Fruit fly (Drosophila melanogaster) whole organism, embryonic: ENCODE data around the gene rgn.

Source experiments
- Adf1 ChIP-seq: fragments of 200-800 bp; sonication (Bioruptor generic); IDR thresholded peaks from 2 replicates; pipeline ENCODE4 v1.3.6; 2022; ENCODE audit warnings: missing biosample characterization, missing genetic modification characterization
- C15 ChIP-seq: fragments of 200-800 bp; sonication (Bioruptor generic); IDR thresholded peaks from 3 replicates; pipeline ENCODE4 v1.3.6; 2022; ENCODE audit warnings: missing biosample characterization, missing genetic modification characterization
- CG10366 ChIP-seq: fragments of 200-800 bp; sonication (Bioruptor generic); IDR thresholded peaks from 2 replicates; pipeline ENCODE4 v1.3.6; 2022; ENCODE audit warnings: missing biosample characterization, missing genetic modification characterization
- CG10979 ChIP-seq: fragments of 200-800 bp; sonication (Bioruptor generic); optimal IDR thresholded peaks from 2 replicates; lab custom pipeline; 2018; ENCODE audit warnings: missing biosample characterization, mild to moderate bottlenecking, missing genetic modification characterization, moderate library complexity
- CG12942 ChIP-seq: fragments of 200-800 bp; sonication (Bioruptor generic); optimal IDR thresholded peaks from 3 replicates; lab custom pipeline; 2016; ENCODE audit warnings: missing biosample characterization, missing genetic modification characterization
- CG17385 ChIP-seq: fragments of 200-800 bp; sonication (Bioruptor generic); optimal IDR thresholded peaks from 3 replicates; lab custom pipeline; 2018; ENCODE audit warnings: missing biosample characterization, mild to moderate bottlenecking, missing genetic modification characterization
- CG17612 ChIP-seq: fragments of 200-800 bp; sonication (Bioruptor generic); IDR thresholded peaks from 2 replicates; pipeline ENCODE4 v1.3.6; 2022; ENCODE audit warnings: missing biosample characterization, missing genetic modification characterization
- CG18476 ChIP-seq: fragments of 200-800 bp; sonication (Bioruptor generic); optimal IDR thresholded peaks from 2 replicates; lab custom pipeline; 2016; ENCODE audit warnings: missing biosample characterization, mild to moderate bottlenecking, missing genetic modification characterization
- CG2202 ChIP-seq: fragments of 200-800 bp; sonication (Bioruptor generic); optimal IDR thresholded peaks from 2 replicates; lab custom pipeline; 2018; ENCODE audit warnings: missing biosample characterization, mild to moderate bottlenecking, missing genetic modification characterization
- CG2678 ChIP-seq: fragments of 200-800 bp; sonication (Bioruptor generic); optimal IDR thresholded peaks from 3 replicates; lab custom pipeline; 2019; ENCODE audit warnings: missing biosample characterization, mild to moderate bottlenecking, missing genetic modification characterization, moderate library complexity
- CG2875 ChIP-seq: fragments of 200-800 bp; sonication (Bioruptor generic); optimal IDR thresholded peaks from 2 replicates; lab custom pipeline; 2017; ENCODE audit warnings: missing biosample characterization, mild to moderate bottlenecking, missing genetic modification characterization, missing genetic modification reagents
- CG31441 ChIP-seq: fragments of 200-800 bp; sonication (Bioruptor generic); IDR thresholded peaks from 2 replicates; pipeline ENCODE4 v1.3.6; 2022; ENCODE audit warnings: missing biosample characterization, missing genetic modification characterization
- CG32532 ChIP-seq: fragments of 200-800 bp; sonication (Bioruptor generic); IDR thresholded peaks from 2 replicates; pipeline ENCODE4 v1.3.6; 2022; ENCODE audit warnings: missing biosample characterization, missing genetic modification characterization
- CG3847 ChIP-seq: fragments of 200-800 bp; sonication (Bioruptor generic); IDR thresholded peaks from 2 replicates; pipeline ENCODE4 v1.3.6; 2022; ENCODE audit warnings: missing biosample characterization, missing genetic modification characterization
- CG4282 ChIP-seq: fragments of 200-800 bp; sonication (Bioruptor generic); optimal IDR thresholded peaks from 2 replicates; lab custom pipeline; 2016; ENCODE audit warnings: missing biosample characterization, missing genetic modification characterization
- CG43689 ChIP-seq: fragments of 200-800 bp; sonication (Bioruptor generic); IDR thresholded peaks from 2 replicates; pipeline ENCODE4 v1.3.6; 2022; ENCODE audit warnings: missing biosample characterization, missing genetic modification characterization
- CG4617 ChIP-seq: fragments of 200-800 bp; sonication (Bioruptor generic); optimal IDR thresholded peaks from 3 replicates; lab custom pipeline; 2016; ENCODE audit warnings: missing biosample characterization, missing genetic modification characterization, borderline replicate concordance
- CG6175 ChIP-seq: fragments of 200-800 bp; sonication (Bioruptor generic); IDR thresholded peaks from 3 replicates; pipeline ENCODE4 v1.3.6; 2022; ENCODE audit warnings: missing biosample characterization, missing genetic modification characterization
- CG6765 ChIP-seq: fragments of 200-800 bp; sonication (Bioruptor generic); optimal IDR thresholded peaks from 3 replicates; lab custom pipeline; 2017; ENCODE audit warnings: missing biosample characterization, mild to moderate bottlenecking, missing genetic modification characterization
- CG7839 ChIP-seq: fragments of 200-800 bp; sonication (Bioruptor generic); optimal IDR thresholded peaks from 3 replicates; lab custom pipeline; 2018; ENCODE audit warnings: missing biosample characterization, mild to moderate bottlenecking, missing genetic modification characterization, moderate library complexity
- CG8944 ChIP-seq: fragments of 200-800 bp; sonication (Bioruptor generic); optimal IDR thresholded peaks from 3 replicates; lab custom pipeline; 2016; ENCODE audit warnings: missing biosample characterization, missing genetic modification characterization
- CG9797 ChIP-seq: fragments of 200-800 bp; sonication (Bioruptor generic); optimal IDR thresholded peaks from 3 replicates; lab custom pipeline; 2018; ENCODE audit warnings: missing biosample characterization, mild to moderate bottlenecking, missing genetic modification characterization
- CoRest ChIP-seq: fragments of 200-800 bp; sonication (Bioruptor generic); optimal IDR thresholded peaks from 3 replicates; lab custom pipeline; 2018; ENCODE audit warnings: missing biosample characterization, mild to moderate bottlenecking, missing genetic modification characterization, moderate library complexity
- Dbx ChIP-seq: fragments of 200-800 bp; sonication (Bioruptor generic); IDR thresholded peaks from 3 replicates; pipeline ENCODE4 v1.3.6; 2022; ENCODE audit warnings: missing biosample characterization, missing genetic modification characterization
- Dp ChIP-seq: fragments of 200-800 bp; sonication (Bioruptor generic); optimal IDR thresholded peaks from 2 replicates; lab custom pipeline; 2018; ENCODE audit warnings: missing biosample characterization, mild to moderate bottlenecking, missing genetic modification characterization, moderate library complexity
- GATAe ChIP-seq: fragments of 200-800 bp; sonication (Bioruptor generic); conservative IDR thresholded peaks from 2 replicates; pipeline ENCODE4 v1.3.6; 2022; ENCODE audit warnings: missing biosample characterization, missing genetic modification characterization
- HLH4C ChIP-seq: fragments of 200-800 bp; sonication (Bioruptor generic); IDR thresholded peaks from 3 replicates; pipeline ENCODE4 v1.3.6; 2022; ENCODE audit warnings: missing biosample characterization, missing genetic modification characterization; ENCODE audit not compliant: partially characterized antibody
- Hand ChIP-seq: fragments of 200-800 bp; sonication (Bioruptor generic); optimal IDR thresholded peaks from 2 replicates; lab custom pipeline; 2017; ENCODE audit warnings: mild to moderate bottlenecking, missing biosample characterization, missing genetic modification reagents, missing genetic modification characterization
- Med ChIP-seq: fragments of 200-800 bp; sonication (Bioruptor generic); peaks from one replicate; lab custom pipeline; 2016; ENCODE audit warnings: missing biosample characterization, missing genetic modification characterization, mild to moderate bottlenecking, inconsistent platforms, moderate library complexity
- NK7.1 ChIP-seq: fragments of 200-800 bp; sonication (Bioruptor generic); optimal IDR thresholded peaks from 3 replicates; lab custom pipeline; 2016; ENCODE audit warnings: missing biosample characterization, missing genetic modification characterization
- NfI ChIP-seq: fragments of 200-800 bp; sonication (Bioruptor generic); optimal IDR thresholded peaks from 3 replicates; lab custom pipeline; 2018; ENCODE audit warnings: missing biosample characterization, mild to moderate bottlenecking, missing genetic modification characterization, moderate library complexity
- Oli ChIP-seq: fragments of 200-800 bp; sonication (Bioruptor generic); optimal IDR thresholded peaks from 2 replicates; lab custom pipeline; 2018; ENCODE audit warnings: missing biosample characterization, mild to moderate bottlenecking, missing genetic modification characterization, moderate library complexity
- Opbp ChIP-seq: fragments of 200-800 bp; sonication (Bioruptor generic); IDR thresholded peaks from 3 replicates; pipeline ENCODE4 v1.3.6; 2022; ENCODE audit warnings: missing biosample characterization, missing genetic modification characterization; ENCODE audit not compliant: partially characterized antibody
- Ptx1 ChIP-seq: fragments of 200-800 bp; sonication (Bioruptor generic); IDR thresholded peaks from 2 replicates; pipeline ENCODE4 v1.3.6; 2022; ENCODE audit warnings: missing biosample characterization, missing genetic modification characterization
- Six4 ChIP-seq: fragments of 200-800 bp; sonication (Bioruptor generic); optimal IDR thresholded peaks from 2 replicates; lab custom pipeline; 2016; ENCODE audit warnings: missing biosample characterization, missing genetic modification characterization
- al ChIP-seq: fragments of 200-800 bp; sonication (Bioruptor generic); IDR thresholded peaks from 2 replicates; pipeline ENCODE4 v1.3.6; 2022; ENCODE audit warnings: missing biosample characterization, missing genetic modification characterization
- bab2 ChIP-seq: fragments of 200-800 bp; sonication (Bioruptor generic); optimal IDR thresholded peaks from 2 replicates; lab custom pipeline; 2016; ENCODE audit warnings: missing biosample characterization, missing genetic modification characterization
- cas ChIP-seq: fragments of 200-800 bp; sonication (Bioruptor generic); IDR thresholded peaks from 2 replicates; pipeline ENCODE4 v1.3.6; 2022; ENCODE audit warnings: missing biosample characterization, missing genetic modification characterization
- en ChIP-seq: fragments of 200-800 bp; sonication (Bioruptor generic); optimal IDR thresholded peaks from 2 replicates; lab custom pipeline; 2016; ENCODE audit warnings: missing biosample characterization, missing genetic modification characterization
- ftz-f1 ChIP-seq: fragments of 200-800 bp; sonication (Bioruptor generic); optimal IDR thresholded peaks from 2 replicates; lab custom pipeline; 2016; ENCODE audit warnings: missing biosample characterization, missing genetic modification characterization
- gem ChIP-seq: fragments of 200-800 bp; sonication (Bioruptor generic); optimal IDR thresholded peaks from 2 replicates; lab custom pipeline; 2019; ENCODE audit warnings: missing biosample characterization, mild to moderate bottlenecking, missing genetic modification characterization, moderate library complexity
- gfzf ChIP-seq: fragments of 200-800 bp; sonication (Bioruptor generic); optimal IDR thresholded peaks from 2 replicates; lab custom pipeline; 2016; ENCODE audit warnings: missing biosample characterization, mild to moderate bottlenecking, missing genetic modification characterization, moderate library complexity
- h ChIP-seq: fragments of >200 bp; optimal IDR thresholded peaks from 2 replicates; lab custom pipeline; 2017
- hbn ChIP-seq: fragments of 200-800 bp; sonication (Bioruptor generic); IDR thresholded peaks from 2 replicates; pipeline ENCODE4 v1.3.6; 2022; ENCODE audit warnings: missing biosample characterization, missing genetic modification characterization; ENCODE audit not compliant: partially characterized antibody
- her ChIP-seq: fragments of 200-800 bp; sonication (Bioruptor generic); optimal IDR thresholded peaks from 2 replicates; lab custom pipeline; 2016; ENCODE audit warnings: missing biosample characterization, missing genetic modification characterization
- ind ChIP-seq: fragments of 200-800 bp; sonication (Bioruptor generic); optimal IDR thresholded peaks from 3 replicates; lab custom pipeline; 2016; ENCODE audit warnings: missing biosample characterization, missing genetic modification characterization
- mam ChIP-seq: fragments of 200-800 bp; sonication (Bioruptor generic); optimal IDR thresholded peaks from 3 replicates; lab custom pipeline; 2016; ENCODE audit warnings: missing biosample characterization, missing genetic modification characterization
- nmo ChIP-seq: fragments of 200-800 bp; sonication (Bioruptor generic); optimal IDR thresholded peaks from 2 replicates; lab custom pipeline; 2018; ENCODE audit warnings: missing biosample characterization, mild to moderate bottlenecking, missing genetic modification characterization, moderate library complexity
- otp ChIP-seq: fragments of 200-800 bp; sonication (Bioruptor generic); IDR thresholded peaks from 3 replicates; pipeline ENCODE4, ENCODE4 v1.3.6; 2022; ENCODE audit warnings: missing biosample characterization, missing genetic modification characterization
- sob ChIP-seq: fragments of 200-800 bp; sonication (Bioruptor generic); IDR thresholded peaks from 2 replicates; pipeline ENCODE4 v1.3.6; 2022; ENCODE audit warnings: missing biosample characterization, missing genetic modification characterization
- vfl ChIP-seq: fragments of 200-800 bp; sonication (Bioruptor generic); optimal IDR thresholded peaks from 2 replicates; lab custom pipeline; 2016; ENCODE audit warnings: missing biosample characterization, missing genetic modification characterization
- zf30C ChIP-seq: fragments of 200-800 bp; sonication (Bioruptor generic); optimal IDR thresholded peaks from 3 replicates; lab custom pipeline; 2018; ENCODE audit warnings: missing biosample characterization, mild to moderate bottlenecking, missing genetic modification characterization

rgn gene

DNA sequence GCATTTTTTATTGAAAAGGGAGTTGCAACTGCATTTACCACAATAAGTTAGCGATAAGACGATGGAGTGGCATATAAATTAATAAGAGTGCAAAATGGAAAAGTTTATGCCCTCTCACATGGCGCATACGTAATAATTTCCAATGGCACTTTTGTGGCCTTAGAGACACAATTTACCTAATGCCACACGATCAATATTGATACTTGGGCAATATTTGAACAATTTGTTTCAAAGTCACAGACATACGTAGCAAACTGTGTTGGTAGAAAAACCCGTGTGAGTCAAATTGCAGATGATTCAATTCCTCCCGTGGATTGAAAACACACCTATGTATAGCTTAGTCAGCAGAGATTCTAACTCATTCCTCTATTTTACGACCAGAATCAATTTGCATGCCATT, 29.8 kb downstream of the rgn start (continued):
- TF ChIP-seq CG31441 (GFP tag; lab: Robert Waterston, UW), result 0 out of 2 replicates have a peak, but pooled peaks have one; percentile 19
- TF ChIP-seq CG17385, result no peak
- TF ChIP-seq CG6175 (GFP tag; lab: Robert Waterston, UW), result no peak
- no peak for TF ChIP-seq Opbp (GFP tag; lab: Robert Waterston, UW)
- no peak for TF ChIP-seq CoRest (tag; lab: Kevin White, UChicago)
- no peak for TF ChIP-seq Dp (GFP tag; lab: Kevin White, UChicago)
- TF ChIP-seq Med, result no peak
- no peak for TF ChIP-seq her (GFP tag; lab: Kevin White, UChicago)
- TF ChIP-seq CG10979 (tag; lab: Kevin White, UChicago), result no peak
- TF ChIP-seq Six4 (GFP tag; lab: Kevin White, UChicago), result no peak
- TF ChIP-seq ftz-f1, result no peak
- TF ChIP-seq NK7.1, result no peak
- TF ChIP-seq CG2875 (GFP tag; lab: Kevin White, UChicago), result no peak
- no peak for TF ChIP-seq h (lab: Kevin White, UChicago)
- no peak for TF ChIP-seq CG4617
- TF ChIP-seq C15, result no peak
- TF ChIP-seq otp, result no peak

DNA sequence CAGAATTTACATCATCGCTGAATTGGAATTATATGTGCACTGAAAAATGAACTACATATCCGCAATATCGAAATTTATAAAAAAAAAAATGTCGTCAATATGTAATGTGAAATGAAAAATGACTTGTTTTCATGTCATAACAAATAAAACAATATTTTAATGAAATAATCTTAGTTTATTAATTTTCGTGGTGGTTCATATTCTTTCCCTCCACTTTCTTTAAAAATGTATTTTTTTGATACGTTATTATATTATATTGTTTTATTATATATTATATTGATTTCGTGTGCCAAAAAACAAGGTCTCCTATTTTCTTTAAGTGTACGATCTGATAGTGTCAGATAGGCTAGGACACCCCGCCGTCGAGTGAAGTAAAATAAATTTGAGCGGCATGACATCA, 32.0 kb downstream of the rgn start:
- TF ChIP-seq nmo (GFP tag; lab: Kevin White, UChicago), result no peak
- no peak for TF ChIP-seq CG6765
- TF ChIP-seq CG32532 (GFP tag; lab: Robert Waterston, UW), result no peak
- TF ChIP-seq gem (tag; lab: Kevin White, UChicago), result peak; percentile 61
- no peak for TF ChIP-seq ind (GFP tag; lab: Kevin White, UChicago)
- TF ChIP-seq bab2 (GFP tag; lab: Kevin White, UChicago), result no peak
- TF ChIP-seq CG2202 (tag; lab: Kevin White, UChicago), result no peak
- TF ChIP-seq mam (GFP tag; lab: Kevin White, UChicago), result no peak
- TF ChIP-seq en, result no peak
- TF ChIP-seq zf30C (GFP tag; lab: Kevin White, UChicago), result no peak
- no peak for TF ChIP-seq CG8944 (GFP tag; lab: Kevin White, UChicago)
- TF ChIP-seq cas, result no peak
- no peak for TF ChIP-seq CG9797 (GFP tag; lab: Kevin White, UChicago)
- no peak for TF ChIP-seq CG12942 (GFP tag; lab: Kevin White, UChicago)
- TF ChIP-seq CG7839 (tag; lab: Kevin White, UChicago), result peak; percentile 32
- TF ChIP-seq CG3847 (GFP tag; lab: Robert Waterston, UW), result no peak
- no peak for TF ChIP-seq CG10366 (GFP tag; lab: Robert Waterston, UW)
- no peak for TF ChIP-seq CG31441 (GFP tag; lab: Robert Waterston, UW)
- TF ChIP-seq Med, result no peak
- no peak for TF ChIP-seq GATAe (GFP tag; lab: Robert Waterston, UW)
- peak; percentile 31; the same call in 1 of the 2 replicates for TF ChIP-seq al (GFP tag; lab: Robert Waterston, UW)
- no peak for TF ChIP-seq Dbx (GFP tag; lab: Robert Waterston, UW)
- no peak for TF ChIP-seq CG4282
- TF ChIP-seq Hand, result no peak
- no peak for TF ChIP-seq gfzf (GFP tag; lab: Kevin White, UChicago)
- no peak for TF ChIP-seq CG18476 (GFP tag; lab: Kevin White, UChicago)
- no peak for TF ChIP-seq vfl
- no peak for TF ChIP-seq CG43689 (GFP tag; lab: Robert Waterston, UW)
- no peak for TF ChIP-seq Ptx1
- no peak for TF ChIP-seq sob (GFP tag; lab: Robert Waterston, UW)
- no peak for TF ChIP-seq NfI (GFP tag; lab: Kevin White, UChicago)
- TF ChIP-seq hbn (GFP tag; lab: Robert Waterston, UW), result no peak
- TF ChIP-seq CG2678, result peak; percentile 36
- no peak for TF ChIP-seq HLH4C
- TF ChIP-seq CG17612 (GFP tag; lab: Robert Waterston, UW), result no peak
- TF ChIP-seq Oli (tag; lab: Kevin White, UChicago), result peak; percentile 14
- TF ChIP-seq Adf1, result no peak
